Worm (Caenorhabditis elegans) whole organism, L2 larva: ENCODE data around the gene maph-9.

Experiments used
- ceh-16 ChIP-seq: fragments of 150-350 bp; optimal IDR thresholded peaks from 2 replicates; lab custom pipeline; 2014; ENCODE audit warnings: missing biosample characterization, missing genetic modification characterization
- elt-1 ChIP-seq: fragments of 150-350 bp; optimal IDR thresholded peaks from 2 replicates; lab custom pipeline; 2014; ENCODE audit warnings: missing biosample characterization, missing genetic modification characterization
- lin-11 ChIP-seq: fragments of 150-350 bp; sonication (generic microtip); optimal IDR thresholded peaks from 2 replicates; lab custom pipeline; 2014; ENCODE audit warnings: missing biosample characterization, missing genetic modification characterization, inconsistent platforms, mixed read lengths
- mbf-1 ChIP-seq: sonication (generic microtip); optimal IDR thresholded peaks from 2 replicates; lab custom pipeline; 2017; ENCODE audit warnings: missing biosample characterization, missing genetic modification characterization
- nhr-11 ChIP-seq: fragments of 150-350 bp; optimal IDR thresholded peaks from 2 replicates; lab custom pipeline; 2014; ENCODE audit warnings: missing biosample characterization, missing genetic modification characterization
- nhr-237 ChIP-seq: fragments of 150-350 bp; optimal IDR thresholded peaks from 2 replicates; lab custom pipeline; 2014; ENCODE audit warnings: missing biosample characterization, missing genetic modification characterization
- unc-39 ChIP-seq: fragments of 150-350 bp; optimal IDR thresholded peaks from 2 replicates; lab custom pipeline; 2014; ENCODE audit warnings: missing biosample characterization, missing genetic modification characterization
- unc-62 ChIP-seq: fragments of 150-350 bp; optimal IDR thresholded peaks from 2 replicates; lab custom pipeline; 2014; ENCODE audit warnings: missing biosample characterization, missing genetic modification reagents, missing genetic modification characterization

DNA sequence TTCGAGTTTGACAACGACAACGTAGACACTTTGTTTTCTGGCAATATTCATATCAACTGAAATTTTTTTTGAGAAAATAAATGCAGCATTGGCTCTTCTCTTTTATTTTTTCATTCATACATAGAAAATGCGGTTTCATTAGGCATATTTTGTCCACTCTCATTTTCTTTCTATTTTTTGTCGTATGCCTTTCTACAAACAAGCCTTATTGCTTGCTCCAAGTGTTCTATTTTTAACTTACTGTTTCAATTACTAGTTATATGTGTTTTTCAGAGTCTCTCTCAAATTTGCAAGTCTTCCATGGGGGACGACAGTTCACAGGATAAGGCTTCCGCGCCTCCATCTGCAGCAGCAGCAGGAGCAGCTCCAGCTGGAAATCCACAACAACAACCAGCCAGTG lies 49.5 kb downstream of the maph-9 start, which contains the start of gene kcc-1:
- TF ChIP-seq ceh-16 (tag; lab: Kevin White, UChicago) (no peak), elt-1 (no peak), lin-11 (tag; lab: Kevin White, UChicago) (no peak), nhr-11 (tag; lab: Kevin White, UChicago) (no peak), unc-62 (no peak), unc-39 (no peak), mbf-1 (no peak), nhr-237 (tag; lab: Kevin White, UChicago) (no peak)
